Worm (Caenorhabditis elegans): ENCODE data around the gene B0244.6.

The B0244.6 gene

DNA sequence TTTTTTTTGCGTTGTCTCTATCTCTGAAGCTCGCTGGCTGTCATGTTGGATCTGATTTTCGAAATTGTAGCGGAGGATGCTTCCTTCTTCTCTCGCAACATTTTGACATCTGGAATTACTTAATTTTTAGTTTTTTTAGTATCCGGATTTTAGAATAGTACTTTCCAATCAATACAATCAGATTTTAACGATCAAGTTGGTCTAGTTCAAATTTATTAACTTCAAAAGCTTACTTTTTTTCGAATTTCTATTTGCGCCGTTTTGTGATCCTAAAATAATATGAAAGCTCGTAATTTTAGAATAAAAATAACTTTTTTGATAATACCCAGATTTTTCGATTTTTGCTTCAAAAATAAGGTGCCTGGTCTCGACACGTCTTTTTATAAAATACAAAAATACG is 27.8 kb upstream of the B0244.6 start, which contains the start of gene B0336.12:
Gene B0336.12, minus strand, starts transcription at position 101 of the 400 bp plus-strand sequence.
- TF ChIP-seq dao-5 (tag; optimal IDR thresholded peaks at IDR 0.05) (no peak), him-1 (tag; optimal IDR thresholded peaks at IDR 0.05) (no peak), W03F9.2 (tag; optimal IDR thresholded peaks at IDR 0.05) (no peak)

DNA sequence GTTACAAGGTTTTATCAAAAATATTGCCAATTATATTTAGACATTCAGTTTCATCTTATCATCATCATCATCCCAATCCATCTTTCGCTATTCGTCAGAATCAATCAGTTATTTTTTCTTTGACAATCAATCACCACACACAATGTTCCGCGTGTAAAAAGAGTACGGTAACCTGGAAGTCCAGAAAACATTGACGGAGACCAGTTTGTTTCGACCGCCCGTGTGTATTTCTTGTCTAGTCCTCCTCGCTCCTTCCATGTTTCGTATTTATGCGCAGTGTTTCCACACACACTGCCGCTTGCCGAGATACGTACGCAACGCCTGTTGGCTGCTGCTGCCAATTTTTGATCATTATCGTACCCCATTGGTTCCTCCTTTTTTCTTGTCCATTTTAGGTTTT is 27.1 kb upstream of the B0244.6 start:
- TF ChIP-seq W03F9.2 (tag; optimal IDR thresholded peaks at IDR 0.05) (no peak), dao-5 (tag; optimal IDR thresholded peaks at IDR 0.05) (no peak), him-1 (tag; optimal IDR thresholded peaks at IDR 0.05) (no peak)

ce11 chrIII:5711242-5711641 is 26.6 kb upstream of the B0244.6 start, which contains the start of gene rbm-26:
Gene rbm-26 (plus strand): TSS chrIII:5711542.
- TF ChIP-seq him-1 (tag; optimal IDR thresholded peaks at IDR 0.05) (no peak), dao-5 (tag; optimal IDR thresholded peaks at IDR 0.05) (no peak), W03F9.2 (tag; optimal IDR thresholded peaks at IDR 0.05) (no peak)

DNA sequence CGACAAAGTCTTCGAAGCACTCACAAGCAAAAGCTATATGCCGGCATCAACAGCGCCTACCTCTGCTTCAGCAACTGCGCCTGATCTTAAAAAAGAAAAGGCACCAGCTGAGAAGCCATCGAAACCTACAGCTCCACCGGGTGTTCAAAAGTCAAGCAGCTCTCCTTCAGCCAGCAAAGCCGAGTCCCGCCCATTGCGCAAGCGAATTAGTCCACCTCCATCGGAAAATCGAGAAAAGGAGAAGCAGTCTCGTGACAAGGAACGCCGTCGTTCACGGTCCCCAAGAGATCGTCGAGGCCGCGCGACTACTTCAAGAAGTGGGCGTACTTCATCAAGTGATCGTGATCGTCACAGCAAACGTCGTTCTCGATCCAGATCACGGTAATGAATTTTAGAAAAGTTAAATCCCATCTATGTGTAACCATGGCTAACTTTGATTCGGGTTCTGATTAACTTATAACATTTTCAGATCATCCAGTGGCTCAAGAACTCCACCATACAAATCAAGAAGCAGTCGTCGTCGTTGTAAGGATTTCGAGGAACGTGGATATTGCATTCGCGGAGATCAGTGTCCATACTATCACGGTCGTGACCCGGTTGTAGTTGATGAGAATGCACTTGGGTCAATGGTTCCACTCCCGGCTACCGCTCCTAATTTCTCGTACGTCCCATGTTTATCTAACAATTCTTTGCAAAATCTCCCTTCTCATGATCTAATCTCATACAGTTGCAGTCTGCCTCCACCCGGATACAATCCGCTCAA is 25.7 kb upstream of the B0244.6 start:
- TF ChIP-seq dao-5 (tag; optimal IDR thresholded peaks at IDR 0.05): no peak
- no peak for TF ChIP-seq him-1 (tag; optimal IDR thresholded peaks at IDR 0.05)
- TF ChIP-seq W03F9.2 (tag; optimal IDR thresholded peaks at IDR 0.05): no peak

ce11 chrIII:5714230-5714983 is 23.4 kb upstream of the B0244.6 start, which contains the start of gene arf-1:
Gene arf-1 (plus strand): TSS chrIII:5714886.
- TF ChIP-seq W03F9.2 (tag; optimal IDR thresholded peaks at IDR 0.05): no peak
- no peak for TF ChIP-seq dao-5 (tag; optimal IDR thresholded peaks at IDR 0.05)
- no peak for TF ChIP-seq him-1 (tag; optimal IDR thresholded peaks at IDR 0.05)

- TF ChIP-seq him-1 (tag; optimal IDR thresholded peaks at IDR 0.05) (no peak), W03F9.2 (tag; optimal IDR thresholded peaks at IDR 0.05) (no peak), dao-5 (tag; optimal IDR thresholded peaks at IDR 0.05) (no peak)
Measured at ce11 chrIII:5714984-5715454, 22.8 kb upstream of the B0244.6 start.

DNA sequence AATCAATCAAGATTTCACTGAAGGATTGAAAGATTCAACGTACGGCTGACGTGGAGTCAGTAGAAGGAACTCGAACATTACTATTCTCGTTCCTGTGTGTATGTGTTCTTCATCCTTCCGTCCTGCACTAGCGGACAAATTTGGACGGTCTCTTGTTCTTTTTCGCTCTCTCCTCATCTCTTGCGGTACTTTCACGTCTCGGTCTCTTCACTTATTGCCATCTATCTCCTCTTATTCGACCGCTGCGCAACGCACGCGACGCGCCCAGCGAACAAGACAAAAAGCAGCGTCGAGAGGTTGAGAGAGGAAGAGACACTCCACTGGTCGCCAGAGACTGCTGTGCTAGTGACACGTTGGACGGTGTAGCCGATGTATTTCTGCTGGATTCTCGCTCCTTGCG is 22.3 kb upstream of the B0244.6 start:
- peak; percentile 25 for TF ChIP-seq him-1 (tag; optimal IDR thresholded peaks at IDR 0.05)
- no peak for TF ChIP-seq dao-5 (tag; optimal IDR thresholded peaks at IDR 0.05)
- peak; percentile 1 for TF ChIP-seq W03F9.2 (tag; optimal IDR thresholded peaks at IDR 0.05)

ce11 chrIII:5717173-5717748 is 20.5 kb upstream of the B0244.6 start:
- no peak for TF ChIP-seq W03F9.2 (tag; optimal IDR thresholded peaks at IDR 0.05)
- no peak for TF ChIP-seq him-1 (tag; optimal IDR thresholded peaks at IDR 0.05)
- TF ChIP-seq dao-5 (tag; optimal IDR thresholded peaks at IDR 0.05): no peak

ce11 chrIII:5718385-5718784 is 19.4 kb upstream of the B0244.6 start:
- no peak for TF ChIP-seq W03F9.2 (tag; optimal IDR thresholded peaks at IDR 0.05)

ce11 chrIII:5719105-5719831 is 18.5 kb upstream of the B0244.6 start:
- TF ChIP-seq dao-5 (tag; optimal IDR thresholded peaks at IDR 0.05) (no peak), W03F9.2 (tag; optimal IDR thresholded peaks at IDR 0.05) (no peak), him-1 (tag; optimal IDR thresholded peaks at IDR 0.05) (no peak)

- TF ChIP-seq him-1 (tag; optimal IDR thresholded peaks at IDR 0.05): no peak
- TF ChIP-seq dao-5 (tag; optimal IDR thresholded peaks at IDR 0.05): no peak
- no peak for TF ChIP-seq W03F9.2 (tag; optimal IDR thresholded peaks at IDR 0.05)
Measured at ce11 chrIII:5719832-5720194, 18.0 kb upstream of the B0244.6 start.

DNA sequence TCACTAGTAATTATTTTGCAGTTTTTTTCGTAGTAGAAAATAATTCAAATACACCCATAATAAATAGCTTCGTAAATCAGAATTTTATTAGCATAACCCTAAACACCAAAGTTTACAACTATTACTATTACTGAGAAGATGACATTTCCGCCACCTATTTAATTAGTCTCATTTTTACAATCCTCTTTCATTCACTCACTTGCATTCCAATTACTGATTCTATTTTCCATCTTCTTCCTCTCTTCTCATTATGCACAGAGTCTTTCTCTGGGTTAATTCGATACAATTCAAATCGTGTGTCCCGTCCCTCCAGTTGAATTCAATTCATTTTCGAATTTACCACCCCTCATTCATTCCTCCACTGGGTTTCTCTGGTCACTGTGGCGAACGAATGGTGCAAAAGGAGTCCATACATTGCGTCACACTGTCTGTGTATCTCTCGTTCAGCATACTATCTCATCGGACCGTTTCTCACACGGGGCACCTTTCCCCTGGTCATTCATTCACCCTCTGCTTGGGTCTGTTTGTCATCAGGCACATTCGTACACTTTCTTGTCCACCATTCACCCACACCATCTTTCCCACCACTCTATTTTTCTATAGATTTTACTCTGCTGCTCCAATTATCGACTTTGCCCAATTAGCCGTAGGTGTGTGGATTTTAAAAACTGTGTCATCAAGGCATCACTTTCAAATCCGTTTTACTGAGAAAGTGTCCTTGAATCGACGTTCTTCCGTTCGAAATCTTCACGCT is 17.4 kb upstream of the B0244.6 start:
- TF ChIP-seq dao-5 (tag; optimal IDR thresholded peaks at IDR 0.05): no peak
- no peak for TF ChIP-seq him-1 (tag; optimal IDR thresholded peaks at IDR 0.05)
- no peak for TF ChIP-seq W03F9.2 (tag; optimal IDR thresholded peaks at IDR 0.05)

DNA sequence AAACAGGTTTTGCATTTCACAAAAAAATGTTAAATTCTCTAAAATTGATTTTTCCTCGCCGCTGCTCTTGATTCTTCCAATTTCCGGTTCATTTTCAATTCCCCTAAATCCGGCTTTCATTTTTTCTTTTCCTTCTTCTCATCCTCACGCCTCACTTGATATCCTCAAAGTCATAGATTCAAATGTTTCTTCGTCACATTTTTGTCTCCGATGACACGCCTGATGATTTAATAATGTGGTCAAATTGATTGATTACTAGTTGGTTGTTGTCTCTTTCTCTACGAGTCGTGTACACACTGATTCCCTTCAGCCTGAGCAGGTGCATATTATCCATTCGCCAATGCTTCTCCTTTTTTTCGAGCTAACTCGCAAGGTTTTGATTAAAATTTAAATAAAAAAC is 16.3 kb upstream of the B0244.6 start:
- no peak for TF ChIP-seq W03F9.2 (tag; optimal IDR thresholded peaks at IDR 0.05)
- no peak for TF ChIP-seq dao-5 (tag; optimal IDR thresholded peaks at IDR 0.05)
- no peak for TF ChIP-seq him-1 (tag; optimal IDR thresholded peaks at IDR 0.05)

All from whole organism, L4/young adult.